Worm (Caenorhabditis elegans) whole organism, L1 larva: ENCODE results near the gene tmem-24.

ENCODE experiments used
- nhr-77 ChIP-seq: fragments of 150-350 bp; optimal IDR thresholded peaks from 2 replicates; lab custom pipeline; 2014; ENCODE audit warnings: missing biosample characterization, missing genetic modification characterization
- pqm-1 ChIP-seq: sonication (generic microtip); optimal IDR thresholded peaks from 3 replicates; lab custom pipeline; 2017; ENCODE audit warnings: missing biosample characterization, missing genetic modification characterization
- unc-98 ChIP-seq: fragments of 200-800 bp; sonication (Bioruptor generic); IDR thresholded peaks from 2 replicates; pipeline ENCODE4 v1.3.6; 2022; ENCODE audit warnings: missing genetic modification characterization, missing compliant biosample characterization

DNA sequence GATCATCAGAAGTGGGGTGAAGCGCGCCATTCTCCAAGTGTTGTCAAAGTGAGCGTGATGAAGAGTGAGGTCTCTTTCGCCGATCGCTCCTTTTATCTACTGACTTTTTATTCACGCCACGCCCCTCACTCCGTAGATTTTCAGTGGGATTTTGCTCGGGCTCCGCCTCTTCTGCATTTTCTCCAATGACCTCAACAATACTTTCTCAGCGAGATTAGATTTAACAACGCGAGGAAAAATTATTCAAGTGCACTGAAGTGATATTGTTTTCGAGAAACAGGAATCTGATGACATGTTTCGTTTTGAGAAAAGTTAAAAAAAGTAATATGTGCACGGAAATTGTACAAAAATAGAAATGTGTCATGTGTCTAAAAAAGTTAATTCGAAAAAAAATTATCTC, 24.1 kb upstream of the tmem-24 start, which contains the start of gene snet-1:
- no peak for TF ChIP-seq nhr-77 (tag; lab: Kevin White, UChicago)
- no peak for TF ChIP-seq pqm-1 (tag; lab: Kevin White, UChicago)
- TF ChIP-seq unc-98 (GFP tag; lab: Robert Waterston, UW): no peak
